Worm (Caenorhabditis elegans) whole organism, L4 larva: ENCODE measurements around the gene F13A2.1.

Source experiments
- F10B5.3 ChIP-seq: sonication (generic microtip); optimal IDR thresholded peaks from 2 replicates; lab custom pipeline; 2016; ENCODE audit warnings: mild to moderate bottlenecking, missing genetic modification characterization, missing compliant biosample characterization
- F26F4.8 ChIP-seq: fragments of 200-800 bp; sonication (Bioruptor generic); conservative IDR thresholded peaks from 2 replicates; pipeline ENCODE4 v1.3.6; 2022; ENCODE audit warnings: missing genetic modification characterization, missing compliant biosample characterization
- F37D6.2 ChIP-seq: sonication (generic microtip); optimal IDR thresholded peaks from 2 replicates; lab custom pipeline; 2016; ENCODE audit warnings: mild to moderate bottlenecking, missing genetic modification characterization, missing compliant biosample characterization
- T26A8.4 ChIP-seq: fragments of 200-800 bp; sonication (Bioruptor generic); IDR thresholded peaks from 2 replicates; pipeline ENCODE4 v1.3.6; 2022; ENCODE audit warnings: missing genetic modification characterization, missing compliant biosample characterization
- ZK337.2 ChIP-seq: fragments of 200-800 bp; sonication (Bioruptor generic); IDR thresholded peaks from 2 replicates; pipeline ENCODE4 v1.3.6; 2022; ENCODE audit warnings: missing genetic modification reagents, missing genetic modification characterization, missing compliant biosample characterization
- aha-1 ChIP-seq: fragments of 150-350 bp; peaks from one replicate; lab custom pipeline; 2014; ENCODE audit warnings: missing biosample characterization, missing genetic modification characterization
- arid-1 ChIP-seq: fragments of 200-800 bp; sonication (Bioruptor generic); conservative IDR thresholded peaks from 2 replicates; pipeline ENCODE4 v1.3.6; 2022; ENCODE audit warnings: missing genetic modification reagents, missing genetic modification characterization, missing compliant biosample characterization
- cey-2 ChIP-seq: sonication (generic microtip); optimal IDR thresholded peaks from 3 replicates; lab custom pipeline; 2017; ENCODE audit warnings: missing genetic modification characterization, mild to moderate bottlenecking, missing compliant biosample characterization, antibody characterized with exemption, borderline replicate concordance; ENCODE audit not compliant: insufficient read depth
- ctbp-1 ChIP-seq: fragments of 200-800 bp; sonication (Bioruptor generic); IDR thresholded peaks from 2 replicates; pipeline ENCODE4 v1.3.6; 2022; ENCODE audit warnings: missing genetic modification reagents, missing genetic modification characterization, missing compliant biosample characterization
- egl-43 ChIP-seq: fragments of 200-800 bp; sonication (Bioruptor generic); IDR thresholded peaks from 2 replicates; pipeline ENCODE4 v1.3.6; 2022; ENCODE audit warnings: missing genetic modification reagents, missing genetic modification characterization, missing compliant biosample characterization
- lim-7 ChIP-seq: fragments of 200-800 bp; sonication (Bioruptor generic); IDR thresholded peaks from 2 replicates; pipeline ENCODE4 v1.3.6; 2022; ENCODE audit warnings: missing genetic modification characterization, missing compliant biosample characterization
- lin-13 ChIP-seq: fragments of 150-350 bp; optimal IDR thresholded peaks from 2 replicates; lab custom pipeline; 2014; ENCODE audit warnings: missing biosample characterization, missing genetic modification reagents, missing genetic modification characterization
- madf-5 ChIP-seq, 2 experiments: fragments of 200-800 bp; sonication (Bioruptor generic); IDR thresholded peaks; 2 replicates each; pipeline ENCODE4 v1.3.6; 2022; ENCODE audit warnings: missing compliant biosample characterization in 2 of 2, missing genetic modification characterization in 2 of 2
- madf-9 ChIP-seq: fragments of 200-800 bp; sonication (Bioruptor generic); conservative IDR thresholded peaks from 2 replicates; pipeline ENCODE4 v1.3.6; 2022; ENCODE audit warnings: missing genetic modification reagents, missing genetic modification characterization, missing compliant biosample characterization
- mxl-2 ChIP-seq: fragments of 200-800 bp; sonication (Bioruptor generic); conservative IDR thresholded peaks from 2 replicates; pipeline ENCODE4 v1.3.6; 2022; ENCODE audit warnings: missing genetic modification reagents, missing genetic modification characterization, missing compliant biosample characterization
- nhr-48 ChIP-seq: sonication (generic microtip); optimal IDR thresholded peaks from 2 replicates; lab custom pipeline; 2016; ENCODE audit warnings: mild to moderate bottlenecking, missing genetic modification characterization, missing compliant biosample characterization
- nhr-6 ChIP-seq: fragments of 150-350 bp; optimal IDR thresholded peaks from 2 replicates; lab custom pipeline; 2014; ENCODE audit warnings: missing biosample characterization, missing genetic modification characterization
- pha-4 ChIP-seq, 2 experiments: fragments of 150-350 bp in 1 of 2; fragments of 200-800 bp in 1 of 2; sonication (Bioruptor generic) in 1 of 2; IDR thresholded peaks in 1 of 2; optimal IDR thresholded peaks in 1 of 2; 2 replicates each; pipeline versions ENCODE4 v1.3.6 to Lab custom; 2014 to 2022; ENCODE audit warnings: missing genetic modification characterization in 2 of 2, missing genetic modification reagents in 2 of 2, missing biosample characterization in 1 of 2, missing compliant biosample characterization in 1 of 2
- php-3 ChIP-seq: fragments of 200-800 bp; sonication (Bioruptor generic); IDR thresholded peaks from 2 replicates; pipeline ENCODE4 v1.3.6; 2022; ENCODE audit warnings: missing genetic modification reagents, missing genetic modification characterization, missing compliant biosample characterization
- saeg-2 ChIP-seq: fragments of 200-800 bp; sonication (Bioruptor generic); IDR thresholded peaks from 2 replicates; pipeline ENCODE4 v1.3.6; 2022; ENCODE audit warnings: missing genetic modification reagents, missing genetic modification characterization, missing compliant biosample characterization
- set-16 ChIP-seq: fragments of 200-800 bp; sonication (Bioruptor generic); IDR thresholded peaks from 2 replicates; pipeline ENCODE4 v1.3.6; 2022; ENCODE audit warnings: missing genetic modification reagents, missing genetic modification characterization, missing compliant biosample characterization
- skn-1 ChIP-seq: fragments of 150-350 bp; optimal IDR thresholded peaks from 2 replicates; lab custom pipeline; 2014; ENCODE audit warnings: missing biosample characterization, missing genetic modification characterization
- unc-130 ChIP-seq: sonication (generic microtip); optimal IDR thresholded peaks from 2 replicates; lab custom pipeline; 2016; ENCODE audit warnings: missing genetic modification reagents, missing genetic modification characterization, missing compliant biosample characterization
- unc-39 ChIP-seq: sonication (generic microtip); optimal IDR thresholded peaks from 2 replicates; lab custom pipeline; 2017; ENCODE audit warnings: missing biosample characterization, missing genetic modification characterization
- unc-62 ChIP-seq, 3 experiments: fragments of 150-350 bp in 1 of 3; sonication (generic microtip); optimal IDR thresholded peaks in 2 of 3; peaks in 1 of 3; 1 replicate in 1 of 3; 2 replicates in 2 of 3; lab custom pipeline; 2014 to 2017; ENCODE audit warnings: missing biosample characterization in 3 of 3, missing genetic modification characterization in 3 of 3, missing genetic modification reagents in 3 of 3, missing genotype in 1 of 3
- zag-1 ChIP-seq: fragments of 150-350 bp; optimal IDR thresholded peaks from 2 replicates; lab custom pipeline; 2014; ENCODE audit warnings: missing biosample characterization, missing genetic modification characterization
- zfp-3 ChIP-seq: fragments of 200-800 bp; sonication (Bioruptor generic); conservative IDR thresholded peaks from 2 replicates; pipeline ENCODE4 v1.3.6; 2022; ENCODE audit warnings: missing genetic modification reagents, missing genetic modification characterization, missing compliant biosample characterization

Gene F13A2.1

ce11 chrV:4410643-4411042, 28.4 kb upstream of the F13A2.1 start, which contains the start of gene Y47D7A.3 (continued):
- TF ChIP-seq egl-43 (GFP tag; lab: Robert Waterston, UW) (no peak), F37D6.2 (tag; lab: Kevin White, UChicago) (no peak)

- peak; percentile 9 for TF ChIP-seq aha-1 (tag; lab: Kevin White, UChicago)
- TF ChIP-seq unc-130: no peak
- TF ChIP-seq, all 104 proteins: peak for 1
Measured at ce11 chrV:4407519-4407918, 25.3 kb upstream of the F13A2.1 start, which contains the start of gene nhr-118. TSS of gene nhr-118 (plus strand) at chrV:4407819.

ce11 chrV:4401865-4402264, 19.7 kb upstream of the F13A2.1 start, which contains the start of gene F13A2.5:
TSS of gene F13A2.5 (minus strand) at chrV:4401965.
- TF ChIP-seq skn-1: no peak
- peak; percentile 1 for TF ChIP-seq aha-1 (tag; lab: Kevin White, UChicago)

- TF ChIP-seq T26A8.4: no peak
- no peak for TF ChIP-seq F26F4.8 (GFP tag; lab: Robert Waterston, UW)
- TF ChIP-seq nhr-6: no peak
- no peak for TF ChIP-seq madf-5 (GFP tag; IDR thresholded peaks at IDR 0.05; lab: Robert Waterston, UW)
- TF ChIP-seq lin-13 (GFP tag; lab: Kevin White, UChicago): no peak
- TF ChIP-seq php-3 (GFP tag; lab: Robert Waterston, UW): no peak
- no peak for TF ChIP-seq F10B5.3 (tag; lab: Kevin White, UChicago)
- no peak for TF ChIP-seq cey-2 (tag; lab: Kevin White, UChicago)
- TF ChIP-seq unc-62 (GFP tag; optimal IDR thresholded peaks at IDR 0.05 in 1 of 2; lab: Kevin White, UChicago): no peak
- TF ChIP-seq unc-62 (tag; optimal IDR thresholded peaks at IDR 0.05; lab: Kevin White, UChicago): no peak
- TF ChIP-seq unc-39 (tag; lab: Kevin White, UChicago): no peak
Measured at ce11 chrV:4400118-4400517, 17.9 kb upstream of the F13A2.1 start, which contains the start of gene F13A2.4. TSS of gene F13A2.4 (minus strand) at chrV:4400218.

ce11 chrV:4398884-4399283, 16.7 kb upstream of the F13A2.1 start:
- TF ChIP-seq set-16 (GFP tag; lab: Robert Waterston, UW) (peak; percentile 61; the same call in 1 of the 2 replicates), F10B5.3 (tag; lab: Kevin White, UChicago) (no peak)

ce11 chrV:4398127-4398526, 15.9 kb upstream of the F13A2.1 start:
- TF ChIP-seq aha-1 (tag; lab: Kevin White, UChicago) (peak; percentile 93), zfp-3 (GFP tag; lab: Robert Waterston, UW) (no peak)
- TF ChIP-seq, all 104 proteins: peak for 1

- no peak for TF ChIP-seq lim-7 (GFP tag; lab: Robert Waterston, UW)
Measured at ce11 chrV:4396257-4396656, 14.1 kb upstream of the F13A2.1 start, which contains the start of gene F13A2.3. TSS of gene F13A2.3 (minus strand) at chrV:4396357.

- TF ChIP-seq zag-1 (tag; lab: Kevin White, UChicago) (no peak), nhr-48 (tag; lab: Kevin White, UChicago) (no peak), ZK337.2 (no peak), ctbp-1 (GFP tag; lab: Robert Waterston, UW) (no peak), F37D6.2 (tag; lab: Kevin White, UChicago) (no peak), saeg-2 (no peak), mxl-2 (no peak), arid-1 (GFP tag; lab: Robert Waterston, UW) (no peak), pha-4 (GFP tag; IDR thresholded peaks at IDR 0.05; lab: Robert Waterston, UW) (no peak), pha-4 (tag; optimal IDR thresholded peaks at IDR 0.05; lab: Kevin White, UChicago) (no peak), madf-9 (GFP tag; lab: Robert Waterston, UW) (no peak)
Measured at ce11 chrV:4387916-4388315, 5.7 kb upstream of the F13A2.1 start.
